Worm (Caenorhabditis elegans) whole organism, L2 larva: Measurements from ENCODE around the gene ivd-1.
"Not testable (repeated sequence)": the region's sequence is repeated elsewhere in the genome, so short reads cannot be mapped to it uniquely, and the experiment has no call there.

Source experiments
- C34F6.9 ChIP-seq: fragments of 150-350 bp; optimal IDR thresholded peaks from 2 replicates; lab custom pipeline; 2014; ENCODE audit warnings: missing biosample characterization, missing genetic modification characterization
- R02D3.7 ChIP-seq: fragments of 150-350 bp; optimal IDR thresholded peaks from 2 replicates; lab custom pipeline; 2014; ENCODE audit warnings: missing biosample characterization, missing genetic modification characterization
- Y55F3AM.14 ChIP-seq: fragments of 200-800 bp; sonication (Bioruptor generic); optimal IDR thresholded peaks from 2 replicates; lab custom pipeline; 2018; ENCODE audit warnings: mild to moderate bottlenecking, missing genetic modification characterization, missing compliant biosample characterization
- ZK546.5 ChIP-seq: sonication (generic microtip); optimal IDR thresholded peaks from 2 replicates; lab custom pipeline; 2017; ENCODE audit warnings: missing biosample characterization, missing genetic modification characterization
- aly-2 ChIP-seq: fragments of 150-350 bp; optimal IDR thresholded peaks from 2 replicates; lab custom pipeline; 2014; ENCODE audit warnings: missing biosample characterization, missing genetic modification characterization
- ama-1 ChIP-seq: fragments of 150-350 bp; optimal IDR thresholded peaks from 2 replicates; lab custom pipeline; 2018; ENCODE audit warnings: inconsistent platforms
- blmp-1 ChIP-seq: sonication (generic microtip); optimal IDR thresholded peaks from 2 replicates; lab custom pipeline; 2017; ENCODE audit warnings: missing genetic modification characterization, mild to moderate bottlenecking, missing compliant biosample characterization, antibody characterized with exemption, moderate library complexity; ENCODE audit not compliant: insufficient read depth
- ceh-16 ChIP-seq: fragments of 150-350 bp; optimal IDR thresholded peaks from 2 replicates; lab custom pipeline; 2014; ENCODE audit warnings: missing biosample characterization, missing genetic modification characterization
- dmd-4 ChIP-seq: sonication (generic microtip); optimal IDR thresholded peaks from 2 replicates; lab custom pipeline; 2017; ENCODE audit warnings: missing biosample characterization, missing genetic modification characterization
- egl-27 ChIP-seq: sonication (generic microtip); optimal IDR thresholded peaks from 3 replicates; lab custom pipeline; 2017; ENCODE audit warnings: missing biosample characterization, missing genetic modification reagents, missing genetic modification characterization
- lin-11 ChIP-seq: fragments of 150-350 bp; sonication (generic microtip); optimal IDR thresholded peaks from 2 replicates; lab custom pipeline; 2014; ENCODE audit warnings: missing biosample characterization, missing genetic modification characterization, inconsistent platforms, mixed read lengths
- lin-13 ChIP-seq: fragments of 150-350 bp; optimal IDR thresholded peaks from 2 replicates; lab custom pipeline; 2014; ENCODE audit warnings: missing biosample characterization, missing genetic modification reagents, missing genetic modification characterization
- lin-39 ChIP-seq: fragments of 150-350 bp; optimal IDR thresholded peaks from 2 replicates; lab custom pipeline; 2014; ENCODE audit warnings: missing biosample characterization, missing genetic modification reagents, missing genetic modification characterization
- lsy-2 ChIP-seq, 2 experiments: fragments of 150-350 bp in 1 of 2; sonication (generic microtip) in 1 of 2; optimal IDR thresholded peaks; 2 replicates each; lab custom pipeline; 2014 to 2017; ENCODE audit warnings: missing biosample characterization in 2 of 2, missing genetic modification characterization in 2 of 2
- mab-5 ChIP-seq: fragments of 150-350 bp; optimal IDR thresholded peaks from 2 replicates; lab custom pipeline; 2014; ENCODE audit warnings: missing biosample characterization, missing genetic modification characterization
- mbf-1 ChIP-seq: sonication (generic microtip); optimal IDR thresholded peaks from 2 replicates; lab custom pipeline; 2017; ENCODE audit warnings: missing biosample characterization, missing genetic modification characterization
- nhr-21 ChIP-seq: fragments of 150-350 bp; optimal IDR thresholded peaks from 2 replicates; lab custom pipeline; 2014; ENCODE audit warnings: missing biosample characterization, missing genetic modification characterization
- nhr-23 ChIP-seq: fragments of 150-350 bp; optimal IDR thresholded peaks from 2 replicates; lab custom pipeline; 2014; ENCODE audit warnings: missing biosample characterization, missing genetic modification reagents, missing genetic modification characterization
- nhr-237 ChIP-seq: fragments of 150-350 bp; optimal IDR thresholded peaks from 2 replicates; lab custom pipeline; 2014; ENCODE audit warnings: missing biosample characterization, missing genetic modification characterization
- peb-1 ChIP-seq: fragments of 150-350 bp; optimal IDR thresholded peaks from 2 replicates; lab custom pipeline; 2014; ENCODE audit warnings: missing biosample characterization, missing genetic modification characterization
- sem-4 ChIP-seq: fragments of 150-350 bp; optimal IDR thresholded peaks from 2 replicates; lab custom pipeline; 2014; ENCODE audit warnings: missing biosample characterization, missing genetic modification reagents, missing genetic modification characterization
- sma-3 ChIP-seq: sonication (generic microtip); optimal IDR thresholded peaks from 2 replicates; lab custom pipeline; 2016; ENCODE audit warnings: missing genetic modification reagents, missing genetic modification characterization, missing compliant biosample characterization
- sma-9 ChIP-seq, 2 experiments: fragments of 150-350 bp in 1 of 2; sonication (generic microtip) in 1 of 2; optimal IDR thresholded peaks; 2 replicates each; lab custom pipeline; 2014 to 2016; ENCODE audit warnings: missing genetic modification characterization in 2 of 2, mild to moderate bottlenecking in 1 of 2, missing biosample characterization in 1 of 2, missing compliant biosample characterization in 1 of 2, missing genetic modification reagents in 1 of 2, moderate library complexity in 1 of 2
- snpc-4 ChIP-seq: fragments of 150-350 bp; optimal IDR thresholded peaks from 2 replicates; lab custom pipeline; 2014; ENCODE audit warnings: missing biosample characterization, missing genetic modification characterization
- unc-62 ChIP-seq: fragments of 150-350 bp; optimal IDR thresholded peaks from 2 replicates; lab custom pipeline; 2014; ENCODE audit warnings: missing biosample characterization, missing genetic modification reagents, missing genetic modification characterization
- ztf-1 ChIP-seq: fragments of 200-800 bp; sonication (Bioruptor generic); conservative IDR thresholded peaks from 2 replicates; pipeline ENCODE4 v1.3.6; 2022; ENCODE audit warnings: missing genetic modification characterization, missing compliant biosample characterization
- ztf-4 ChIP-seq: fragments of 150-350 bp; optimal IDR thresholded peaks from 2 replicates; lab custom pipeline; 2014; ENCODE audit warnings: missing biosample characterization, missing genetic modification characterization

Gene ivd-1

ce11 chrIV:5070593-5070992, 18.1 kb downstream of the ivd-1 start, which contains the start of gene C02B10.6:
TSS of gene C02B10.6 (plus strand) at chrIV:5070893.
- TF ChIP-seq C34F6.9; mab-5 (tag; lab: Kevin White, UChicago); snpc-4 (tag; lab: Kevin White, UChicago): not testable (repeated sequence)

ce11 chrIV:5068541-5068940, 20.1 kb downstream of the ivd-1 start, which contains the start of the genes R13H9.6 and rmd-6:
TSS of gene R13H9.6 (minus strand) at chrIV:5068641.
TSS of gene rmd-6 (plus strand) at chrIV:5068845.
- not testable (repeated sequence) for TF ChIP-seq peb-1; aly-2 (tag; lab: Kevin White, UChicago); mab-5 (tag; lab: Kevin White, UChicago)

ce11 chrIV:5066887-5067286, 21.8 kb downstream of the ivd-1 start, which contains the start of gene ttbk-2.2:
TSS of gene ttbk-2.2 (minus strand) at chrIV:5066987.
- TF ChIP-seq ztf-1; sma-3 (GFP tag; lab: Kevin White, UChicago); mab-5 (tag; lab: Kevin White, UChicago): not testable (repeated sequence)

ce11 chrIV:5064961-5065360, 23.7 kb downstream of the ivd-1 start, which contains the start of gene msp-53:
TSS of gene msp-53 (minus strand) at chrIV:5065061.
- not testable (repeated sequence) for TF ChIP-seq lin-39, aly-2, sem-4 (tag; lab: Kevin White, UChicago)
- TF ChIP-seq, all 48 proteins: peak for 0; not testable (repeated sequence) for 48

- TF ChIP-seq sma-3 (GFP tag; lab: Kevin White, UChicago) (peak; percentile 61), nhr-237 (tag; lab: Kevin White, UChicago) (no peak), lsy-2 (tag; optimal IDR thresholded peaks at IDR 0.05; lab: Kevin White, UChicago) (peak in 1 of 2 experiments; percentile 46), snpc-4 (tag; lab: Kevin White, UChicago) (peak; percentile 93), sma-9 (GFP tag; optimal IDR thresholded peaks at IDR 0.05; lab: Kevin White, UChicago) (peak; percentile 28), sma-9 (tag; optimal IDR thresholded peaks at IDR 0.05; lab: Kevin White, UChicago) (no peak), mbf-1 (no peak), blmp-1 (tag; lab: Kevin White, UChicago) (no peak), mab-5 (tag; lab: Kevin White, UChicago) (no peak), ama-1 (lab: Kevin White, UChicago) (peak; percentile 63), nhr-21 (tag; lab: Kevin White, UChicago) (peak; percentile 11), lin-13 (peak; percentile 30)
Observed at ce11 chrIV:5063297-5063696, 25.4 kb downstream of the ivd-1 start.

- not testable (repeated sequence) for TF ChIP-seq ceh-16 (tag; lab: Kevin White, UChicago); C34F6.9; lin-11 (tag; lab: Kevin White, UChicago)
- TF ChIP-seq, all 48 proteins: peak for 0; not testable (repeated sequence) for 48
Observed at ce11 chrIV:5062278-5062677, 26.4 kb downstream of the ivd-1 start, which contains the start of gene msp-57. TSS of gene msp-57 (plus strand) at chrIV:5062578.

ce11 chrIV:5060984-5061383, 27.7 kb downstream of the ivd-1 start, which contains the start of gene C09B9.7:
TSS of gene C09B9.7 (minus strand) at chrIV:5061084.
- no peak for TF ChIP-seq dmd-4 (tag; lab: Kevin White, UChicago)
- TF ChIP-seq lin-11 (tag; lab: Kevin White, UChicago) = no peak
- no peak for TF ChIP-seq ztf-4 (tag; lab: Kevin White, UChicago)
- TF ChIP-seq lsy-2 (tag; optimal IDR thresholded peaks at IDR 0.05; lab: Kevin White, UChicago) = no peak
- no peak for TF ChIP-seq sma-3 (GFP tag; lab: Kevin White, UChicago)
- no peak for TF ChIP-seq lin-13
- TF ChIP-seq C34F6.9 = no peak
- TF ChIP-seq nhr-237 (tag; lab: Kevin White, UChicago) = no peak
- TF ChIP-seq nhr-23 (tag; lab: Kevin White, UChicago) = no peak
- TF ChIP-seq unc-62 (GFP tag; lab: Kevin White, UChicago) = no peak

ce11 chrIV:5055964-5056588, 32.6 kb downstream of the ivd-1 start, which contains the start of gene msp-55:
TSS of gene msp-55 (minus strand) at chrIV:5056014.
- no peak for TF ChIP-seq sma-3 (GFP tag; lab: Kevin White, UChicago)
- no peak for TF ChIP-seq egl-27 (tag; lab: Kevin White, UChicago)
- TF ChIP-seq blmp-1 (tag; lab: Kevin White, UChicago) = no peak
- TF ChIP-seq R02D3.7 (tag; lab: Kevin White, UChicago) = no peak
- TF ChIP-seq ZK546.5 (tag; lab: Kevin White, UChicago) = no peak
- no peak for TF ChIP-seq Y55F3AM.14
- TF ChIP-seq nhr-23 (tag; lab: Kevin White, UChicago) = no peak
